Worm (Caenorhabditis elegans): ENCODE results near the gene srbc-43.

DNA sequence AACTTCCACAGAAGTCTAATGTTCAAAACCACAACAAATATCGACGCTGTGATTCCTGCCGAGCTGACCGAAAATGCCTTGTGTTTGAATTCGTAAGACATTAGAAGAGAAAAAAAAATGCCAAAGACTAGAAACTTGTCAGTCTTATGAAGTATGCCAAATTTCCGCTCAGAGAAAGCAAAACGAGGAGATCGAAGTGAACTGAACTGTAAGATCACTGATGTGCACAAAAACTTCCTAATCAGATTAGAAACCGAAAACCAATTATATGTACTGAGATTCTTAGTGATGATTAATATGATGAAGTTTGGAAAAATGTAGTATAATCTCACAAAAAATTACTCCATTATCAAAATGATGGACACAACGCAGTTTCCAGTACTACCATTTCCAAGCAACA lies 1.9 kb downstream of the srbc-43 start, which contains the start of gene srbc-44:
- TF ChIP-seq alr-1 (tag; optimal IDR thresholded peaks at IDR 0.05) = no peak
- no peak for TF ChIP-seq elt-1 (tag; optimal IDR thresholded peaks at IDR 0.05)
- no peak for TF ChIP-seq sma-3 (GFP tag; optimal IDR thresholded peaks at IDR 0.05)
- TF ChIP-seq unc-62 (GFP tag; optimal IDR thresholded peaks at IDR 0.05) = no peak
- TF ChIP-seq nhr-77 (tag; optimal IDR thresholded peaks at IDR 0.05) = no peak
- TF ChIP-seq mab-5 (tag; optimal IDR thresholded peaks at IDR 0.05) = no peak
- TF ChIP-seq ZK546.5 (tag; optimal IDR thresholded peaks at IDR 0.05) = no peak
- TF ChIP-seq nhr-11 (tag; optimal IDR thresholded peaks at IDR 0.05) = no peak
- no peak for TF ChIP-seq aly-2 (tag; optimal IDR thresholded peaks at IDR 0.05)
- no peak for TF ChIP-seq ztf-11 (tag; optimal IDR thresholded peaks at IDR 0.05)
- TF ChIP-seq sma-9 (GFP tag; optimal IDR thresholded peaks at IDR 0.05) = no peak
- no peak for TF ChIP-seq sma-9 (tag; optimal IDR thresholded peaks at IDR 0.05)
